Worm (Caenorhabditis elegans) whole organism, young adult: ENCODE data around the gene F35F10.1.

Source experiments
- B0019.2 ChIP-seq: fragments of 200-800 bp; sonication (Bioruptor generic); conservative IDR thresholded peaks from 2 replicates; pipeline ENCODE4 v1.3.6; 2022; ENCODE audit warnings: missing genetic modification reagents, missing genetic modification characterization, missing compliant biosample characterization
- B0261.1 ChIP-seq: sonication (generic microtip); optimal IDR thresholded peaks from 2 replicates; lab custom pipeline; 2016; ENCODE audit warnings: mild to moderate bottlenecking, missing genetic modification characterization, moderate library complexity, missing compliant biosample characterization
- F22D6.2 ChIP-seq: sonication (generic microtip); optimal IDR thresholded peaks from 2 replicates; lab custom pipeline; 2016; ENCODE audit warnings: mild to moderate bottlenecking, missing genetic modification characterization, missing compliant biosample characterization
- F37B4.10 ChIP-seq: fragments of 200-800 bp; sonication (Bioruptor generic); IDR thresholded peaks from 2 replicates; pipeline ENCODE4 v1.3.6; 2022; ENCODE audit warnings: missing genetic modification characterization, missing compliant biosample characterization
- F49E8.2 ChIP-seq: sonication (generic microtip); optimal IDR thresholded peaks from 3 replicates; lab custom pipeline; 2017; ENCODE audit warnings: missing genetic modification characterization, mild to moderate bottlenecking, missing compliant biosample characterization, antibody characterized with exemption, moderate library complexity; ENCODE audit not compliant: insufficient read depth
- F57C9.4 ChIP-seq: sonication (generic microtip); optimal IDR thresholded peaks from 2 replicates; lab custom pipeline; 2017; ENCODE audit warnings: mild to moderate bottlenecking, missing genetic modification characterization, missing compliant biosample characterization
- K11D2.4 ChIP-seq: fragments of 200-800 bp; sonication (Bioruptor generic); IDR thresholded peaks from 2 replicates; pipeline ENCODE4 v1.3.6; 2022; ENCODE audit warnings: missing genetic modification reagents, missing genetic modification characterization, missing compliant biosample characterization
- Y56A3A.18 ChIP-seq: fragments of 200-800 bp; sonication (Bioruptor generic); IDR thresholded peaks from 2 replicates; pipeline ENCODE4 v1.3.6; 2022; ENCODE audit warnings: missing genetic modification reagents, missing genetic modification characterization, missing compliant biosample characterization
- Y79H2A.3 ChIP-seq: fragments of 200-800 bp; sonication (Bioruptor generic); conservative IDR thresholded peaks from 2 replicates; pipeline ENCODE4 v1.3.6; 2022; ENCODE audit warnings: missing genetic modification reagents, missing genetic modification characterization, missing compliant biosample characterization
- akir-1 ChIP-seq: fragments of 200-800 bp; sonication (Bioruptor generic); optimal IDR thresholded peaks from 2 replicates; lab custom pipeline; 2018; ENCODE audit warnings: mild to moderate bottlenecking, missing genetic modification characterization, moderate library complexity, missing compliant biosample characterization
- attf-3 ChIP-seq: fragments of 200-800 bp; sonication (Bioruptor generic); conservative IDR thresholded peaks from 2 replicates; pipeline ENCODE4 v1.3.6; 2022; ENCODE audit warnings: missing genetic modification reagents, missing genetic modification characterization, missing compliant biosample characterization
- attf-5 ChIP-seq: fragments of 200-800 bp; sonication (Bioruptor generic); optimal IDR thresholded peaks from 2 replicates; lab custom pipeline; 2018; ENCODE audit warnings: mild to moderate bottlenecking, missing genetic modification characterization, missing compliant biosample characterization
- attf-6 ChIP-seq: fragments of 200-800 bp; sonication (Bioruptor generic); IDR thresholded peaks from 2 replicates; pipeline ENCODE4 v1.3.6; 2022; ENCODE audit warnings: missing genetic modification reagents, missing genetic modification characterization, missing compliant biosample characterization
- cebp-1 ChIP-seq, 2 experiments: fragments of 200-800 bp in 1 of 2; sonication (Bioruptor generic) in 1 of 2; sonication (generic microtip) in 1 of 2; IDR thresholded peaks in 1 of 2; optimal IDR thresholded peaks in 1 of 2; 2 replicates each; pipeline versions ENCODE4 v1.3.6 to Lab custom; 2017 to 2022; ENCODE audit warnings: missing compliant biosample characterization in 2 of 2, missing genetic modification characterization in 2 of 2, mild to moderate bottlenecking in 1 of 2, missing genetic modification reagents in 1 of 2, moderate library complexity in 1 of 2
- ceh-40 ChIP-seq: fragments of 200-800 bp; sonication (Bioruptor generic); IDR thresholded peaks from 2 replicates; pipeline ENCODE4 v1.3.6; 2022; ENCODE audit warnings: missing genetic modification characterization, missing compliant biosample characterization
- ceh-91 ChIP-seq: fragments of 200-800 bp; sonication (Bioruptor generic); IDR thresholded peaks from 2 replicates; pipeline ENCODE4 v1.3.6; 2022; ENCODE audit warnings: missing genetic modification reagents, missing genetic modification characterization, missing compliant biosample characterization
- chd-7 ChIP-seq: sonication (generic microtip); optimal IDR thresholded peaks from 2 replicates; lab custom pipeline; 2016; ENCODE audit warnings: mild to moderate bottlenecking, missing genetic modification characterization, moderate library complexity, missing compliant biosample characterization
- dox-1 ChIP-seq: fragments of 200-800 bp; sonication (Bioruptor generic); IDR thresholded peaks from 2 replicates; pipeline ENCODE4 v1.3.6; 2022; ENCODE audit warnings: missing genetic modification reagents, missing genetic modification characterization, missing compliant biosample characterization
- dpl-1 ChIP-seq: fragments of 150-350 bp; optimal IDR thresholded peaks from 2 replicates; lab custom pipeline; 2014; ENCODE audit warnings: missing biosample characterization, missing genetic modification reagents, missing genetic modification characterization
- efl-1 ChIP-seq: fragments of 150-350 bp; optimal IDR thresholded peaks from 2 replicates; lab custom pipeline; 2014; ENCODE audit warnings: missing biosample characterization, missing genetic modification reagents, missing genetic modification characterization
- egrh-3 ChIP-seq: fragments of 200-800 bp; sonication (Bioruptor generic); IDR thresholded peaks from 2 replicates; pipeline ENCODE4 v1.3.6; 2022; ENCODE audit warnings: missing genetic modification reagents, missing genetic modification characterization, missing compliant biosample characterization
- ekl-4 ChIP-seq: fragments of 200-800 bp; sonication (Bioruptor generic); IDR thresholded peaks from 2 replicates; pipeline ENCODE4 v1.3.6; 2022; ENCODE audit warnings: missing genetic modification reagents, missing genetic modification characterization, missing compliant biosample characterization
- ets-4 ChIP-seq: fragments of 200-800 bp; sonication (Bioruptor generic); optimal IDR thresholded peaks from 2 replicates; lab custom pipeline; 2018; ENCODE audit warnings: mild to moderate bottlenecking, missing genetic modification characterization, missing compliant biosample characterization
- him-1 ChIP-seq: sonication (generic microtip); optimal IDR thresholded peaks from 2 replicates; lab custom pipeline; 2016; ENCODE audit warnings: missing genotype, missing genetic modification reagents, missing genetic modification characterization, missing compliant biosample characterization
- hlh-26 ChIP-seq: fragments of 200-800 bp; sonication (Bioruptor generic); conservative IDR thresholded peaks from 2 replicates; pipeline ENCODE4 v1.3.6; 2022; ENCODE audit warnings: missing genetic modification reagents, missing genetic modification characterization, missing compliant biosample characterization
- hmg-1.2 ChIP-seq: fragments of 200-800 bp; sonication (Bioruptor generic); IDR thresholded peaks from 2 replicates; pipeline ENCODE4 v1.3.6; 2022; ENCODE audit warnings: missing genetic modification reagents, missing genetic modification characterization, missing compliant biosample characterization
- hmg-20 ChIP-seq: fragments of 200-800 bp; sonication (Bioruptor generic); IDR thresholded peaks from 2 replicates; pipeline ENCODE4 v1.3.6; 2022; ENCODE audit warnings: missing genetic modification reagents, missing genetic modification characterization, missing compliant biosample characterization
- lag-1 ChIP-seq: fragments of 200-800 bp; sonication (Bioruptor generic); IDR thresholded peaks from 2 replicates; pipeline ENCODE4 v1.3.6; 2022; ENCODE audit warnings: missing genetic modification reagents, missing genetic modification characterization, missing compliant biosample characterization
- let-526 ChIP-seq: fragments of 200-800 bp; sonication (Bioruptor generic); IDR thresholded peaks from 2 replicates; pipeline ENCODE4 v1.3.6; 2022; ENCODE audit warnings: missing genetic modification reagents, missing genetic modification characterization, missing compliant biosample characterization
- lin-26 ChIP-seq: fragments of 200-800 bp; sonication (Bioruptor generic); IDR thresholded peaks from 2 replicates; pipeline ENCODE4 v1.3.6; 2022; ENCODE audit warnings: missing genetic modification reagents, missing genetic modification characterization, missing compliant biosample characterization
- lin-40 ChIP-seq: sonication (generic microtip); optimal IDR thresholded peaks from 2 replicates; lab custom pipeline; 2016; ENCODE audit warnings: missing genetic modification characterization, mild to moderate bottlenecking, missing compliant biosample characterization, missing genotype, missing genetic modification reagents
- madf-10 ChIP-seq: sonication (generic microtip); optimal IDR thresholded peaks from 2 replicates; lab custom pipeline; 2016; ENCODE audit warnings: mild to moderate bottlenecking, missing genetic modification characterization, missing compliant biosample characterization
- mel-28 ChIP-seq: sonication (generic microtip); optimal IDR thresholded peaks from 2 replicates; lab custom pipeline; 2016; ENCODE audit warnings: borderline replicate concordance, mild to moderate bottlenecking, missing genetic modification characterization, missing compliant biosample characterization
- nfyb-1 ChIP-seq: fragments of 200-800 bp; sonication (Bioruptor generic); IDR thresholded peaks from 2 replicates; pipeline ENCODE4 v1.3.6; 2022; ENCODE audit warnings: missing genetic modification reagents, missing genetic modification characterization, missing compliant biosample characterization
- nhr-80 ChIP-seq: sonication (generic microtip); optimal IDR thresholded peaks from 2 replicates; lab custom pipeline; 2016; ENCODE audit warnings: missing genetic modification characterization, missing compliant biosample characterization
- pbrm-1 ChIP-seq: fragments of 200-800 bp; sonication (Bioruptor generic); IDR thresholded peaks from 2 replicates; pipeline ENCODE4 v1.3.6; 2022; ENCODE audit warnings: missing genetic modification reagents, missing genetic modification characterization, missing compliant biosample characterization
- rcor-1 ChIP-seq: fragments of 200-800 bp; sonication (Bioruptor generic); IDR thresholded peaks from 2 replicates; pipeline ENCODE4 v1.3.6; 2022; ENCODE audit warnings: missing genetic modification reagents, missing genetic modification characterization, missing compliant biosample characterization
- snpc-3.4 ChIP-seq: sonication (generic microtip); optimal IDR thresholded peaks from 2 replicates; lab custom pipeline; 2017; ENCODE audit warnings: missing genetic modification characterization, mild to moderate bottlenecking, missing compliant biosample characterization, antibody characterized with exemption, moderate library complexity, missing genotype, missing genetic modification reagents
- snpc-4 ChIP-seq, 5 experiments: fragments of 150-350 bp in 1 of 5; sonication (generic microtip) in 4 of 5; optimal IDR thresholded peaks; 2 replicates each; lab custom pipeline; 2014 to 2018; ENCODE audit warnings: missing genetic modification characterization in 5 of 5, missing biosample characterization in 3 of 5, antibody characterized with exemption in 2 of 5, mild to moderate bottlenecking in 2 of 5, missing compliant biosample characterization in 2 of 5, missing genotype in 2 of 5, moderate library complexity in 2 of 5, missing genetic modification reagents in 1 of 5
- somi-1 ChIP-seq: fragments of 200-800 bp; sonication (Bioruptor generic); optimal IDR thresholded peaks from 2 replicates; lab custom pipeline; 2018; ENCODE audit warnings: mild to moderate bottlenecking, missing genetic modification characterization, missing compliant biosample characterization
- tbp1 ChIP-seq: fragments of 200-800 bp; sonication (Bioruptor generic); optimal IDR thresholded peaks from 2 replicates; lab custom pipeline; 2018; ENCODE audit warnings: mild to moderate bottlenecking, missing genetic modification characterization, missing compliant biosample characterization
- unc-130 ChIP-seq: sonication (generic microtip); optimal IDR thresholded peaks from 2 replicates; lab custom pipeline; 2016; ENCODE audit warnings: missing genetic modification reagents, missing genetic modification characterization, missing compliant biosample characterization
- ztf-3 ChIP-seq: fragments of 200-800 bp; sonication (Bioruptor generic); optimal IDR thresholded peaks from 2 replicates; lab custom pipeline; 2018; ENCODE audit warnings: mild to moderate bottlenecking, missing genetic modification characterization, missing compliant biosample characterization

F35F10.1 gene

ce11 chrV:3308169-3308568, 7.9 kb upstream of the F35F10.1 start, which contains the start of gene srbc-3 (continued):
- TF ChIP-seq F49E8.2 (no peak), B0261.1 (no peak), ceh-40 (GFP tag; lab: Robert Waterston, UW) (no peak)
- TF ChIP-seq, all 124 proteins: peak for 0

- TF ChIP-seq ekl-4 (no peak), hlh-26 (GFP tag; lab: Robert Waterston, UW) (no peak), B0019.2 (GFP tag; lab: Robert Waterston, UW) (no peak), ceh-40 (GFP tag; lab: Robert Waterston, UW) (no peak), lin-40 (tag; lab: Kevin White, UChicago) (no peak), F49E8.2 (no peak), tbp1 (GFP tag; lab: Kevin White, UChicago) (no peak), K11D2.4 (GFP tag; lab: Robert Waterston, UW) (no peak), akir-1 (GFP tag; lab: Kevin White, UChicago) (no peak), F57C9.4 (tag; lab: Kevin White, UChicago) (no peak), ceh-91 (GFP tag; lab: Robert Waterston, UW) (no peak), madf-10 (no peak), attf-5 (GFP tag; lab: Kevin White, UChicago) (peak; percentile 11), F37B4.10 (no peak), rcor-1 (GFP tag; lab: Robert Waterston, UW) (peak; percentile 66), let-526 (no peak), unc-130 (GFP tag; lab: Kevin White, UChicago) (no peak), pbrm-1 (no peak), nfyb-1 (GFP tag; lab: Robert Waterston, UW) (peak; percentile 72; the same call in 1 of the 2 replicates), egrh-3 (GFP tag; lab: Robert Waterston, UW) (no peak), nhr-80 (tag; lab: Kevin White, UChicago) (peak; percentile 56), snpc-3.4 (tag; lab: Kevin White, UChicago) (no peak), hmg-1.2 (peak; percentile 74; the same call in 1 of the 2 replicates), dox-1 (GFP tag; lab: Robert Waterston, UW) (peak; percentile 86), efl-1 (no peak), ets-4 (GFP tag; lab: Kevin White, UChicago) (no peak), ztf-3 (GFP tag; lab: Kevin White, UChicago) (no peak)
These were observed 3.9 kb upstream of the F35F10.1 start, which contains the start of gene arrd-18 for ce11 chrV:3312067-3312666. TSS of gene arrd-18 (minus strand) at chrV:3312117.

ce11 chrV:3315308-3315707, 799 bp upstream of the F35F10.1 start, which contains the start of gene arrd-19:
TSS of gene arrd-19 (minus strand) at chrV:3315516.
- TF ChIP-seq Y79H2A.3 (GFP tag; lab: Robert Waterston, UW), result no peak
- TF ChIP-seq hmg-20, result peak; percentile 52; the same call in 1 of the 2 replicates
- TF ChIP-seq mel-28 (tag; lab: Kevin White, UChicago), result no peak
- peak; percentile 42 for TF ChIP-seq attf-3
- TF ChIP-seq dpl-1 (GFP tag; lab: Kevin White, UChicago), result no peak
- peak; percentile 43; the same call in 1 of the 2 replicates for TF ChIP-seq ekl-4
- TF ChIP-seq attf-6 (GFP tag; lab: Robert Waterston, UW), result no peak
- TF ChIP-seq nhr-80 (tag; lab: Kevin White, UChicago), result peak; percentile 73
- no peak for TF ChIP-seq him-1 (tag; lab: Kevin White, UChicago)
- peak; percentile 69 for TF ChIP-seq F22D6.2 (tag; lab: Kevin White, UChicago)
- no peak for TF ChIP-seq snpc-4 (GFP tag; optimal IDR thresholded peaks at IDR 0.05; lab: Kevin White, UChicago)
- peak in 2 of 4 experiments; percentile 5 to 10 for TF ChIP-seq snpc-4 (tag; optimal IDR thresholded peaks at IDR 0.05; lab: Kevin White, UChicago)
- peak; percentile 47; the same call in 1 of the 2 replicates for TF ChIP-seq cebp-1 (GFP tag; IDR thresholded peaks at IDR 0.05; lab: Robert Waterston, UW)
- no peak for TF ChIP-seq cebp-1 (tag; optimal IDR thresholded peaks at IDR 0.05; lab: Kevin White, UChicago)
- no peak for TF ChIP-seq somi-1 (GFP tag; lab: Kevin White, UChicago)
- 0 out of 2 replicates have a peak, but pooled peaks have one; percentile 64 for TF ChIP-seq lag-1
- peak; percentile 51; the same call in 1 of the 2 replicates for TF ChIP-seq Y56A3A.18 (GFP tag; lab: Robert Waterston, UW)
- peak; percentile 57; the same call in 1 of the 2 replicates for TF ChIP-seq let-526
- no peak for TF ChIP-seq lin-26 (GFP tag; lab: Robert Waterston, UW)
- peak; percentile 8 for TF ChIP-seq chd-7 (tag; lab: Kevin White, UChicago)
- TF ChIP-seq pbrm-1, result peak; percentile 66; the same call in 1 of the 2 replicates
- peak; percentile 97 for TF ChIP-seq dox-1 (GFP tag; lab: Robert Waterston, UW)
